Worm (Caenorhabditis elegans) whole organism, young adult: ENCODE data around the gene Y55F3AM.11.

Source experiments
- B0261.1 ChIP-seq: sonication (generic microtip); optimal IDR thresholded peaks from 2 replicates; lab custom pipeline; 2016; ENCODE audit warnings: mild to moderate bottlenecking, missing genetic modification characterization, moderate library complexity, missing compliant biosample characterization
- F57C9.4 ChIP-seq: sonication (generic microtip); optimal IDR thresholded peaks from 2 replicates; lab custom pipeline; 2017; ENCODE audit warnings: mild to moderate bottlenecking, missing genetic modification characterization, missing compliant biosample characterization
- K11D2.4 ChIP-seq: fragments of 200-800 bp; sonication (Bioruptor generic); IDR thresholded peaks from 2 replicates; pipeline ENCODE4 v1.3.6; 2022; ENCODE audit warnings: missing genetic modification reagents, missing genetic modification characterization, missing compliant biosample characterization
- akir-1 ChIP-seq: fragments of 200-800 bp; sonication (Bioruptor generic); optimal IDR thresholded peaks from 2 replicates; lab custom pipeline; 2018; ENCODE audit warnings: mild to moderate bottlenecking, missing genetic modification characterization, moderate library complexity, missing compliant biosample characterization
- ama-1 ChIP-seq, 3 experiments: fragments of 150-350 bp in 1 of 3; sonication (generic microtip) in 2 of 3; optimal IDR thresholded peaks; 2 replicates each; lab custom pipeline; 2014 to 2018; ENCODE audit warnings: missing biosample characterization in 2 of 3, missing genetic modification characterization in 2 of 3, missing genetic modification reagents in 2 of 3
- dpl-1 ChIP-seq: fragments of 150-350 bp; optimal IDR thresholded peaks from 2 replicates; lab custom pipeline; 2014; ENCODE audit warnings: missing biosample characterization, missing genetic modification reagents, missing genetic modification characterization
- ets-4 ChIP-seq: fragments of 200-800 bp; sonication (Bioruptor generic); optimal IDR thresholded peaks from 2 replicates; lab custom pipeline; 2018; ENCODE audit warnings: mild to moderate bottlenecking, missing genetic modification characterization, missing compliant biosample characterization
- hlh-12 ChIP-seq: sonication (generic microtip); optimal IDR thresholded peaks from 2 replicates; lab custom pipeline; 2016; ENCODE audit warnings: missing genetic modification characterization, missing compliant biosample characterization
- let-526 ChIP-seq: fragments of 200-800 bp; sonication (Bioruptor generic); IDR thresholded peaks from 2 replicates; pipeline ENCODE4 v1.3.6; 2022; ENCODE audit warnings: missing genetic modification reagents, missing genetic modification characterization, missing compliant biosample characterization
- unc-130 ChIP-seq: sonication (generic microtip); optimal IDR thresholded peaks from 2 replicates; lab custom pipeline; 2016; ENCODE audit warnings: missing genetic modification reagents, missing genetic modification characterization, missing compliant biosample characterization
- ztf-18 ChIP-seq: sonication (generic microtip); optimal IDR thresholded peaks from 2 replicates; lab custom pipeline; 2016; ENCODE audit warnings: missing genotype, mild to moderate bottlenecking, missing genetic modification characterization, missing compliant biosample characterization

DNA sequence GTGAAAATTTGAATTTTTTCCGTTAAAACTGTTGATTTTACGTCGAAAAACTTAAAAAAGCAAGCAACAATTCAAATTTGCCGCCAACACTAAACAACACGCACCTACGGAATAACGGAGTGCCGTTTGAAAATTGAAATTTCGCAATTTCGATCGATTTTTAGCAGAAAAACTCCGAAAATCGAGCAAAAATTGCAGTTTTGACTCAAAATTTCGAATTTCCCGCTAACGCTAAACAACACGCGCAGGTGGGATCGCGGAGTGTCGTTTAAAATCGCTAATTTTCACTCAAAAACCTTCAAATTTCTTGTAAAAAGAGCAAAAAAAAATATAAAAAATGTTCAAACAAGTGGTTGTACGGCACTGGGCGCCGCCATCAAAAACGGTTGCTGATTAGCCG, 14.3 kb upstream of the Y55F3AM.11 start:
- no peak for TF ChIP-seq ztf-18 (tag; lab: Kevin White, UChicago)
- no peak for TF ChIP-seq ets-4 (GFP tag; lab: Kevin White, UChicago)
- TF ChIP-seq akir-1 (GFP tag; lab: Kevin White, UChicago): no peak
- no peak for TF ChIP-seq unc-130 (GFP tag; lab: Kevin White, UChicago)
- TF ChIP-seq let-526 (GFP tag; lab: Robert Waterston, UW): no peak
- no peak for TF ChIP-seq ama-1 (optimal IDR thresholded peaks at IDR 0.05; lab: Kevin White, UChicago)
- no peak for TF ChIP-seq ama-1 (GFP tag; optimal IDR thresholded peaks at IDR 0.05; lab: Kevin White, UChicago)
- no peak for TF ChIP-seq F57C9.4
- TF ChIP-seq hlh-12 (tag; lab: Kevin White, UChicago): no peak
- TF ChIP-seq dpl-1 (GFP tag; lab: Kevin White, UChicago): no peak
- no peak for TF ChIP-seq B0261.1 (tag; lab: Kevin White, UChicago)
- no peak for TF ChIP-seq K11D2.4 (GFP tag; lab: Robert Waterston, UW)
